Fruit fly (Drosophila melanogaster) whole organism, prepupa: ENCODE measurements around the gene Dci.

Experiments used
- Blimp-1 ChIP-seq: fragments of 200-800 bp; sonication (Bioruptor generic); optimal IDR thresholded peaks from 3 replicates; lab custom pipeline; 2017; ENCODE audit warnings: missing biosample characterization, missing genetic modification characterization, mild to moderate bottlenecking, moderate library complexity, missing genetic modification reagents
- CG11294 ChIP-seq: fragments of 200-800 bp; sonication (Bioruptor generic); IDR thresholded peaks from 2 replicates; pipeline ENCODE4 v1.3.6; 2022; ENCODE audit warnings: missing biosample characterization, missing genetic modification characterization
- CG16779 ChIP-seq: fragments of 200-800 bp; sonication (Bioruptor generic); optimal IDR thresholded peaks from 3 replicates; lab custom pipeline; 2017; ENCODE audit warnings: missing biosample characterization, mild to moderate bottlenecking, missing genetic modification characterization
- CG6163 ChIP-seq: fragments of 200-800 bp; sonication (Bioruptor generic); IDR thresholded peaks from 3 replicates; pipeline ENCODE4 v1.3.6; 2022; ENCODE audit warnings: missing biosample characterization, missing genetic modification characterization
- CG9139 ChIP-seq: fragments of 200-800 bp; sonication (Bioruptor generic); optimal IDR thresholded peaks from 3 replicates; lab custom pipeline; 2017; ENCODE audit warnings: missing biosample characterization, mild to moderate bottlenecking, missing genetic modification characterization
- Eip78C ChIP-seq: fragments of 200-800 bp; sonication (Bioruptor generic); peaks from one replicate; lab custom pipeline; 2016; ENCODE audit warnings: missing biosample characterization, missing genetic modification characterization
- acj6 ChIP-seq: fragments of 200-800 bp; sonication (Bioruptor generic); optimal IDR thresholded peaks from 3 replicates; lab custom pipeline; 2016; ENCODE audit warnings: missing biosample characterization, missing genetic modification characterization
- lz ChIP-seq: fragments of 200-800 bp; sonication (Bioruptor generic); optimal IDR thresholded peaks from 3 replicates; lab custom pipeline; 2016; ENCODE audit warnings: missing biosample characterization, missing genetic modification characterization
- net ChIP-seq: fragments of 200-800 bp; sonication (Bioruptor generic); optimal IDR thresholded peaks from 3 replicates; lab custom pipeline; 2016; ENCODE audit warnings: missing biosample characterization, missing genetic modification characterization

- TF ChIP-seq CG16779 (tag; lab: Kevin White, UChicago) (no peak), Blimp-1 (GFP tag; lab: Kevin White, UChicago) (no peak), CG6163 (GFP tag; lab: Robert Waterston, UW) (no peak), acj6 (GFP tag; lab: Kevin White, UChicago) (no peak), CG9139 (no peak), lz (GFP tag; lab: Kevin White, UChicago) (no peak), CG11294 (GFP tag; lab: Robert Waterston, UW) (no peak), net (GFP tag; lab: Kevin White, UChicago) (no peak), Eip78C (no peak)
Observed at dm6 chr3L:888372-888771, 37.2 kb downstream of the Dci start.
